Worm (Caenorhabditis elegans): Measurements from ENCODE around the gene W03A5.2.

DNA sequence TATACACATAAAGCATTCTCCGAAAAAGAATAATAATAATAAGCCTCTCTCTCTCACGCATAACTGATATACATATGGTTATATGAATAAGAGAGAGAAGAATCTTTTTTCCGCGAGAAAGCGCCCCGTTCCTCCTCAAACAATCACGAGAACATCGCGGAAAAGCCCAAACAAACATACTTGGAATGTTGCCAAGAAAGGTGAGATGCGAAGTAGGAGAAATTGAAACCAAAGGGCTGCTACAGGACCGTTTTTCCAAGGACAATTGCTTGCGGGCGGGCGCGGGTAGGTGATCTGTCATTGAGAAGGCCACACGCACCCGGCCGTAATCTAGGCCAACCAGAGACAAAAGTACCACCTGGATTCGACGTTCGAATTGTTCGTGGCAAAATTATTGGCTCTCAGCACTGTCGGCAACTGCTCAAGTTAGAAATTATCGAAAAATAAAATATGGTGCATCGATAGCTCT, 17.9 kb downstream of the W03A5.2 start, which contains the start of gene dnj-24:
- TF ChIP-seq W03F9.2 (tag; optimal IDR thresholded peaks at IDR 0.05) (no peak), him-1 (tag; optimal IDR thresholded peaks at IDR 0.05) (no peak), dao-5 (tag; optimal IDR thresholded peaks at IDR 0.05) (no peak)

Measured in whole organism, L4/young adult.